Fruit fly (Drosophila melanogaster): Measurements from ENCODE around the gene Top3beta.

Top3beta gene

dm6 chrX:6294243-6294642 lies 6.5 kb upstream of the Top3beta start, which contains the start of gene CG15892:
Gene CG15892 (minus strand): TSS chrX:6294343.
- TF ChIP-seq CG8478 (optimal IDR thresholded peaks at IDR 0.05), result no peak
- TF ChIP-seq CTCF (optimal IDR thresholded peaks at IDR 0.05), result no peak

dm6 chrX:6291083-6291699 lies 3.4 kb upstream of the Top3beta start, which contains the start of the genes Rpt4 and mldr:
Gene Rpt4 (minus strand): TSS chrX:6291245.
Gene mldr (plus strand): TSS chrX:6291303.
- TF ChIP-seq CTCF (optimal IDR thresholded peaks at IDR 0.05), result peak in 1 of 2 experiments; percentile 25
- no peak for TF ChIP-seq CG8478 (optimal IDR thresholded peaks at IDR 0.05)

dm6 chrX:6283470-6283869 lies 4.3 kb downstream of the Top3beta start, which contains the start of gene CG11700:
Gene CG11700 (minus strand): TSS chrX:6283575.
- no peak for TF ChIP-seq CG8478 (optimal IDR thresholded peaks at IDR 0.05)
- TF ChIP-seq CTCF (optimal IDR thresholded peaks at IDR 0.05), result no peak

- no peak for TF ChIP-seq CTCF (optimal IDR thresholded peaks at IDR 0.05)
- TF ChIP-seq CG8478 (optimal IDR thresholded peaks at IDR 0.05), result no peak
Measured at dm6 chrX:6279629-6280073, 8.1 kb downstream of the Top3beta start, which contains the start of gene Ubi-p5E. Gene Ubi-p5E (minus strand): TSS chrX:6279647.

dm6 chrX:6278879-6279628 lies 8.7 kb downstream of the Top3beta start:
- TF ChIP-seq CTCF (optimal IDR thresholded peaks at IDR 0.05) (no peak), CG8478 (optimal IDR thresholded peaks at IDR 0.05) (no peak)

dm6 chrX:6276590-6276989 lies 11.2 kb downstream of the Top3beta start, which contains the start of gene CG3566:
Gene CG3566 (minus strand): TSS chrX:6276724.
- TF ChIP-seq CG8478 (optimal IDR thresholded peaks at IDR 0.05), result no peak

- TF ChIP-seq CTCF (optimal IDR thresholded peaks at IDR 0.05) (no peak), CG8478 (optimal IDR thresholded peaks at IDR 0.05) (no peak)
Measured at dm6 chrX:6267745-6268582, 19.8 kb downstream of the Top3beta start, which contains the start of gene Spt6. Gene Spt6 (plus strand): TSS chrX:6267797.

- TF ChIP-seq CG8478 (optimal IDR thresholded peaks at IDR 0.05) (no peak), CTCF (optimal IDR thresholded peaks at IDR 0.05) (no peak)
Measured at dm6 chrX:6267187-6267711, 20.5 kb downstream of the Top3beta start, which contains the start of gene schlank. Gene schlank (minus strand): TSS chrX:6267228.

dm6 chrX:6266092-6266491 lies 21.7 kb downstream of the Top3beta start:
- TF ChIP-seq CG8478 (optimal IDR thresholded peaks at IDR 0.05) (no peak), CTCF (optimal IDR thresholded peaks at IDR 0.05) (no peak)

- no peak for TF ChIP-seq CTCF (optimal IDR thresholded peaks at IDR 0.05)
- TF ChIP-seq CG8478 (optimal IDR thresholded peaks at IDR 0.05), result no peak
Measured at dm6 chrX:6265456-6265877, 22.3 kb downstream of the Top3beta start.

- TF ChIP-seq CG8478 (optimal IDR thresholded peaks at IDR 0.05) (no peak), CTCF (optimal IDR thresholded peaks at IDR 0.05) (no peak)
Measured at dm6 chrX:6264456-6264855, 23.3 kb downstream of the Top3beta start.

- TF ChIP-seq CTCF (optimal IDR thresholded peaks at IDR 0.05), result no peak
- TF ChIP-seq CG8478 (optimal IDR thresholded peaks at IDR 0.05), result no peak
Measured at dm6 chrX:6263614-6264130, 24.1 kb downstream of the Top3beta start.

- TF ChIP-seq CG8478 (optimal IDR thresholded peaks at IDR 0.05) (no peak), CTCF (optimal IDR thresholded peaks at IDR 0.05) (no peak)
Measured at dm6 chrX:6260900-6261299, 26.9 kb downstream of the Top3beta start, which contains the start of gene Josd. Gene Josd (plus strand): TSS chrX:6261169.

dm6 chrX:6259696-6260095 lies 28.1 kb downstream of the Top3beta start:
- TF ChIP-seq CG8478 (optimal IDR thresholded peaks at IDR 0.05) (no peak), CTCF (optimal IDR thresholded peaks at IDR 0.05) (no peak)
